Fruit fly (Drosophila melanogaster) whole organism, adult: ENCODE measurements around the gene moi.

Source experiments
- CG11617 ChIP-seq: fragments of 200-800 bp; sonication (Bioruptor generic); optimal IDR thresholded peaks from 2 replicates; lab custom pipeline; 2017; ENCODE audit warnings: mild to moderate bottlenecking, missing biosample characterization, missing genetic modification reagents, missing genetic modification characterization
- CG12768 ChIP-seq: fragments of 200-800 bp; sonication (Bioruptor generic); optimal IDR thresholded peaks from 2 replicates; lab custom pipeline; 2017; ENCODE audit warnings: missing biosample characterization, missing genetic modification characterization, mild to moderate bottlenecking, moderate library complexity, missing genetic modification reagents
- CG14711 ChIP-seq: fragments of 200-800 bp; sonication (Bioruptor generic); optimal IDR thresholded peaks from 2 replicates; lab custom pipeline; 2018; ENCODE audit warnings: missing biosample characterization, mild to moderate bottlenecking, missing genetic modification characterization, moderate library complexity
- CG1620 ChIP-seq: fragments of 200-800 bp; sonication (Bioruptor generic); optimal IDR thresholded peaks from 2 replicates; lab custom pipeline; 2016; ENCODE audit warnings: missing biosample characterization, missing genetic modification characterization
- CG33017 ChIP-seq: fragments of 200-800 bp; sonication (Bioruptor generic); optimal IDR thresholded peaks from 2 replicates; lab custom pipeline; 2018; ENCODE audit warnings: missing biosample characterization, mild to moderate bottlenecking, missing genetic modification characterization, moderate library complexity
- CG5204 ChIP-seq: fragments of 200-800 bp; sonication (Bioruptor generic); optimal IDR thresholded peaks from 2 replicates; lab custom pipeline; 2016; ENCODE audit warnings: missing biosample characterization, missing genetic modification characterization
- CG7045 ChIP-seq: fragments of 200-800 bp; sonication (Bioruptor generic); optimal IDR thresholded peaks from 2 replicates; lab custom pipeline; 2017; ENCODE audit warnings: missing biosample characterization, mild to moderate bottlenecking, missing genetic modification characterization
- CG7101 ChIP-seq: fragments of 200-800 bp; sonication (Bioruptor generic); optimal IDR thresholded peaks from 2 replicates; lab custom pipeline; 2018; ENCODE audit warnings: missing biosample characterization, mild to moderate bottlenecking, missing genetic modification characterization, moderate library complexity
- Clk ChIP-seq: fragments of 200-800 bp; sonication (Bioruptor generic); optimal IDR thresholded peaks from 2 replicates; lab custom pipeline; 2017; ENCODE audit warnings: missing biosample characterization, missing genetic modification characterization
- Crg-1 ChIP-seq: fragments of 200-800 bp; sonication (Bioruptor generic); optimal IDR thresholded peaks from 2 replicates; lab custom pipeline; 2016; ENCODE audit warnings: missing biosample characterization, missing genetic modification characterization
- Hr96 ChIP-seq: fragments of 200-800 bp; sonication (Bioruptor generic); optimal IDR thresholded peaks from 2 replicates; lab custom pipeline; 2016; ENCODE audit warnings: missing biosample characterization, missing genetic modification characterization
- Mnt ChIP-seq: fragments of 200-800 bp; sonication (Bioruptor generic); optimal IDR thresholded peaks from 2 replicates; lab custom pipeline; 2016; ENCODE audit warnings: missing biosample characterization, mild to moderate bottlenecking, missing genetic modification characterization
- bab1 ChIP-seq: fragments of 200-800 bp; sonication (Bioruptor generic); optimal IDR thresholded peaks from 3 replicates; lab custom pipeline; 2019; ENCODE audit warnings: missing biosample characterization, mild to moderate bottlenecking, missing genetic modification characterization, moderate library complexity
- cic ChIP-seq: fragments of 200-800 bp; sonication (Bioruptor generic); optimal IDR thresholded peaks from 2 replicates; lab custom pipeline; 2017; ENCODE audit warnings: missing biosample characterization, mild to moderate bottlenecking, missing genetic modification characterization, moderate library complexity
- cnc ChIP-seq, 2 experiments: fragments of >200 bp; optimal IDR thresholded peaks; 2 replicates each; lab custom pipeline; 2017
- kay ChIP-seq: fragments of 200-800 bp; sonication (Bioruptor generic); peaks from one replicate; lab custom pipeline; 2016; ENCODE audit warnings: missing biosample characterization, missing genetic modification characterization, borderline replicate concordance
- ovo ChIP-seq: fragments of 200-800 bp; sonication (Bioruptor generic); optimal IDR thresholded peaks from 2 replicates; lab custom pipeline; 2016; ENCODE audit warnings: missing biosample characterization, missing genetic modification characterization
- pad ChIP-seq: fragments of 200-800 bp; sonication (Bioruptor generic); optimal IDR thresholded peaks from 3 replicates; lab custom pipeline; 2017; ENCODE audit warnings: missing biosample characterization, missing genetic modification characterization, mild to moderate bottlenecking, moderate library complexity, missing genetic modification reagents
- tj ChIP-seq: fragments of 200-800 bp; sonication (Bioruptor generic); optimal IDR thresholded peaks from 3 replicates; lab custom pipeline; 2017; ENCODE audit warnings: missing biosample characterization, mild to moderate bottlenecking, missing genetic modification characterization, moderate library complexity
- toe ChIP-seq: fragments of 200-800 bp; sonication (Bioruptor generic); optimal IDR thresholded peaks from 2 replicates; lab custom pipeline; 2016; ENCODE audit warnings: missing biosample characterization, missing genetic modification characterization

The moi gene

DNA sequence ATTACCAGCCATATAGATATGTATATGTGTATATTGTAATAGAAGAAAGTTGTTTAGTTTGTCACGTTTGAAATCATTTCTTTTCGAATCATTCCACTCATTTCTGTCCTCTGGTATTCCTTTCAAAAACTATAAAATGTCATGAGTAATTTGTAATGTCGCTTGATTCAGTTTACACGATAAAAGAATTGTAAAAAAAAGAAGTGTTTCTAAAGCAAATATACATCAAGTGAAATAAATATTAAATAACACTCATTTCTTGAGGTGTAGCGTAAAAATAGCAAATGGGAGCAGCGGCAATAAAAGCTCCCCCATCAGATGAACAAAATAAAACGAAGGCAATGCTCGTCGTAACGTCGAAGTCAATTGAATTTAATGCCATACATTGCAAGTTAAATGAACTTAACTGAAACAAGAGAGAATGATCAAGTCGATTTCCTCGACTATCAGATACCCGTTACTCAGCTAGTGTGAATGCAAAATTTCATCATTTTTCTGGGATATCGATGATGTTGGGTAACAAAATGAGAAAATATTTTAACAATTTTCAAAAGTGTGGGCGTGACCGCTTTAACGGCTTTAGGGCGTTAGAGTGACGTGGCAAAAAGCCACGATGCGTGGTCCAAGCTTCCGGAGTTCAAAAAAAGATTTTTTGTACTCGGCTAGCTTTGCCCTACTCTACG, 40.1 kb downstream of the moi start:
- peak; percentile 77 for TF ChIP-seq kay (GFP tag; lab: Kevin White, UChicago)
- TF ChIP-seq pad (GFP tag; lab: Kevin White, UChicago), result no peak

DNA sequence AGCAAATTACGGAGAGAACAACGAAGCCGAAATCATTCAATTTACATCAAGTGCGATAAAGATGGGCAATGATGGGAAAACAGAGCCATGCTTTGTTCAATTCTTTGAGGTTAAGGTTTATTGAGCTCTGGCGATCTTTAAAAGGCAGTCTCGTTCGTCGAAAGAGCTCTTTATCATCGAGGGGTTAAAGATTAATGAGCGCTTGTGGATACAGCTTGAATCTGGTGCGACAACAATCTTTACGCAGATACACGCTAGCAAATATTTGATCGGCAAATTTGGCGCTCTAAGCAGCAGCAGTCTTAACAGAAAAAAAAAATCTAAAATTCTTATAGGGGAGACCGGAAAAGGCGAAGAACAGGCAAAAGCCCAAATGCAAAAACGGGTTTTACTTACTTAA, 40.8 kb downstream of the moi start:
- TF ChIP-seq ovo (GFP tag; lab: Kevin White, UChicago), result no peak
- no peak for TF ChIP-seq CG7045 (GFP tag; lab: Kevin White, UChicago)
- no peak for TF ChIP-seq cnc (optimal IDR thresholded peaks at IDR 0.05; lab: Kevin White, UChicago)
- TF ChIP-seq Clk (GFP tag; lab: Kevin White, UChicago), result no peak
- no peak for TF ChIP-seq Crg-1 (GFP tag; lab: Kevin White, UChicago)
- no peak for TF ChIP-seq kay (GFP tag; lab: Kevin White, UChicago)
- no peak for TF ChIP-seq CG11617
- no peak for TF ChIP-seq cic
- TF ChIP-seq CG14711, result no peak
- TF ChIP-seq CG7101, result no peak
- no peak for TF ChIP-seq CG5204 (GFP tag; lab: Kevin White, UChicago)
- TF ChIP-seq Mnt, result no peak
- TF ChIP-seq Hr96, result no peak
- no peak for TF ChIP-seq pad (GFP tag; lab: Kevin White, UChicago)
- no peak for TF ChIP-seq CG33017 (tag; lab: Kevin White, UChicago)
- TF ChIP-seq CG1620 (GFP tag; lab: Kevin White, UChicago), result no peak
- TF ChIP-seq CG12768 (GFP tag; lab: Kevin White, UChicago), result no peak
- TF ChIP-seq bab1, result no peak
- no peak for TF ChIP-seq tj (GFP tag; lab: Kevin White, UChicago)

DNA sequence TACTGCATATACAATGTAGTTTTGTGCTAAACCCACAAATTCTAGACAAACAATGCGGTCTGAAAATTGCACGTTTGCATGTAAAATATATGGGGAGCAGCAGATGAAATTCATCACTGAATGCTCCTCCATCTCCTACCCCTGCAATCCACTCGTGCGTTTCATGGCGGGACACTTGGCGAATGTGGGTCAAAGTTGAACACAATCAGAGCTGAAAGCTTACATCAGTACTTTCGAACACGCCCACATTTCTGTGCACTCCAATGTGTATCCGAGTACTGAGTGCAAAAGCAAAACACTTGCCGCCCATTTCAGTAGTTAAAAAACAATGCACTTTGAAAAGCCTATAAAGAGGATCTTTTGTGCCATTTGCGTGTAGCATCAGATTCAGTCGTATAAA, 41.4 kb downstream of the moi start:
- TF ChIP-seq pad (GFP tag; lab: Kevin White, UChicago) (no peak), CG5204 (GFP tag; lab: Kevin White, UChicago) (no peak), cnc (optimal IDR thresholded peaks at IDR 0.05; lab: Kevin White, UChicago) (no peak), CG12768 (GFP tag; lab: Kevin White, UChicago) (peak; percentile 19), kay (GFP tag; lab: Kevin White, UChicago) (no peak), CG1620 (GFP tag; lab: Kevin White, UChicago) (no peak), toe (GFP tag; lab: Kevin White, UChicago) (no peak), CG14711 (no peak), CG7045 (GFP tag; lab: Kevin White, UChicago) (no peak), CG7101 (no peak), tj (GFP tag; lab: Kevin White, UChicago) (peak; percentile 62), ovo (GFP tag; lab: Kevin White, UChicago) (no peak), Crg-1 (GFP tag; lab: Kevin White, UChicago) (no peak), Clk (GFP tag; lab: Kevin White, UChicago) (no peak), Mnt (no peak)

DNA sequence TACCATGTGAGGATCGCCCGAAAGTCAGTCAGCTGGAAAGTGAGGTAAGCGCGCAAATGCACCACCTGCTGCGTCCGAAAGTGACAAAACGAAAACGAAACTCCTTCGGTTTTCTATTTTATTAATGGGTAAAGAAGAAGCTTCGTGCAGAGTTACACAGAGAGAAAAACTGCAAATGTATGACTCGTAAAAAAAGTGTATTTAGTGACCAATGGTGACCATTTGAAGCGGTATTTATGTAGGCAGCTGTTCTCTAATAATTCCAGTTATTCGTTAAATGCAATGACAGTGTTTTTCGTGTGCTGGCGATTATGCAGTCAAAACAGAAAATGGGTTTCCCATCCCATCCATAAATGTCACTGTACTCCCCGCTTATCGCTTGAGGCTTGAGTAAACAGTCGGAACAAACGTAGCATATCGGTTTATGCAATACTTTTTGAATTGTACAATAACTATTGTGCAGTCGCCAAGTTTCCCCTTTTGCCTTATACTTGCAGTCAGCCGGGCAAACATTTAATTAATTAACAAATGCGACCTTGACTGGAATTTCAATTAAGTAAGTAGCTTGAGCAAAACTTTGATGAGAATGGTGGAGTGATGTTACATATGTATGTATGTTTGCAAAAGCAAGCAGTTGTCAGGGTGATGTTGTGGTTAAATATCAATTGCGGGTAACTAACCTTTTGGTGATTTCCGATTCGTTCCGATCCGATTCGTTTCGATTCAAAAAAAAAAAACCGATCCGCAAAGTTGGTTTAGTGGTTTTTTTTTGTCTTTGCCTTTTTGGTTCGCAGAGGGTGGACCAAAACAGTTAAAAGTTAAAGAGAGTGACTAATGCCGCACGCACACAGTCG, 42.3 kb downstream of the moi start:
- TF ChIP-seq kay (GFP tag; lab: Kevin White, UChicago) (peak; percentile 96), Mnt (no peak)

DNA sequence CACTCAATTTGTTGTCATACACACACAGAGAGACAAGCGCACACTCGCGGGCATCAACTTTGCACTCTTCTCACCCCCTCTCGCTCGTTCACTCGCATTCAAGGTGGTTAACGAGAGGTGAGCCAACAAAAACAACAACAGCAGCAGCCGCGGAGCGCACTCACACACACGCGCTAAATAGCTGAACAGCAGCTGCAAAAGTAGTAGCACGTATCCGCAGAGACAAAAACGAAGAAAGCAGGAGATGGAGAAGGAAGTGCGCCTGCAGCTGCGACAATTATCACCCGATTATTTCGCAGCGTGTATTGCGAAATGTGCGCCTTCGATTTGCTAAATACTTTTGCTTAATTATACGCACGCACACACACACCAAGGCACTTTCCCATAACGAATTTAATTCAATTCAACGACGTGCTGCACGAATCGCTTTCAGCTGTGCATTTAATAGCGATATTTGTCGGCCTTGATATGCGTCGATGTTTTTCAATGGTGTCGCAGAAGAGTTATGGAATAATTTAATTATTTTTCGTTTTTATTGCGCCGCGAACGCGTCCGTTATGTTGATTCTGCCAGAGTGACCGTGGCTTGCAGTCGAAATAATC, 43.1 kb downstream of the moi start:
- TF ChIP-seq cnc (optimal IDR thresholded peaks at IDR 0.05; lab: Kevin White, UChicago) (no peak), pad (GFP tag; lab: Kevin White, UChicago) (peak; percentile 40), bab1 (no peak), CG14711 (peak; percentile 26), CG5204 (GFP tag; lab: Kevin White, UChicago) (no peak), CG1620 (GFP tag; lab: Kevin White, UChicago) (peak; percentile 28), CG7101 (peak; percentile 54), CG7045 (GFP tag; lab: Kevin White, UChicago) (peak; percentile 61), Crg-1 (GFP tag; lab: Kevin White, UChicago) (no peak), cic (peak; percentile 55), Clk (GFP tag; lab: Kevin White, UChicago) (no peak), ovo (GFP tag; lab: Kevin White, UChicago) (peak; percentile 41), toe (GFP tag; lab: Kevin White, UChicago) (peak; percentile 56), tj (GFP tag; lab: Kevin White, UChicago) (peak; percentile 6), Mnt (peak; percentile 78), Hr96 (peak; percentile 29), CG12768 (GFP tag; lab: Kevin White, UChicago) (peak; percentile 18), CG11617 (no peak), CG33017 (tag; lab: Kevin White, UChicago) (peak; percentile 11), kay (GFP tag; lab: Kevin White, UChicago) (no peak)

DNA sequence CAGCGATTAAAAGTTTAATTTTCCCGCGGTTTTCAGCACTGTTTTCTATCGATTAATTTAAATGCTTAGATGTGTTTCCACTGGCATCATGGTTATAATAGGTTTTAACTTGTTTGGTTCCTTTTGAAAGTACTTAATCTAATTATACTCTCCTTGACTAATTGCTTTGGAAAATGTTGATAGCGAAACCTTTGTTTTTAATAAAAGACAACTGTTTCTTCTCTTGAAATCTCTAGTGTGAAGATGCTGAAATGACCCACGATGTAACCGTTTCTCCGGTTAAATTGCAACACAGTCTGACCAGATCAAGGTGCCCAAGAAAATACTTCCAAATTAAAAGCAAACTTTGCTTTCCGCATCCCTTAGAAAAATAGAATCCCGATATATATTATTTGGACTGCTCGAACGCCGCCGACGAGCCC, 43.6 kb downstream of the moi start, which contains the start of gene Dlc90F:
TSS of gene Dlc90F (plus strand) at position 330 of the 422 bp plus-strand sequence.
- TF ChIP-seq Hr96 (peak; percentile 79), cnc (optimal IDR thresholded peaks at IDR 0.05; lab: Kevin White, UChicago) (no peak), Mnt (peak; percentile 66), tj (GFP tag; lab: Kevin White, UChicago) (peak; percentile 47), bab1 (peak; percentile 69), CG14711 (peak; percentile 59), Crg-1 (GFP tag; lab: Kevin White, UChicago) (peak; percentile 72), CG12768 (GFP tag; lab: Kevin White, UChicago) (peak; percentile 49), Clk (GFP tag; lab: Kevin White, UChicago) (peak; percentile 39), kay (GFP tag; lab: Kevin White, UChicago) (peak; percentile 93), CG7101 (peak; percentile 71), CG5204 (GFP tag; lab: Kevin White, UChicago) (no peak), cic (no peak), toe (GFP tag; lab: Kevin White, UChicago) (peak; percentile 85), ovo (GFP tag; lab: Kevin White, UChicago) (peak; percentile 45), CG1620 (GFP tag; lab: Kevin White, UChicago) (peak; percentile 57), pad (GFP tag; lab: Kevin White, UChicago) (peak; percentile 36), CG7045 (GFP tag; lab: Kevin White, UChicago) (peak; percentile 35), CG33017 (tag; lab: Kevin White, UChicago) (peak; percentile 45), CG11617 (peak; percentile 61)
